Worm (Caenorhabditis elegans) whole organism, L4 larva: ENCODE data around the gene col-175.

ENCODE experiments used
- F49E8.2 ChIP-seq: sonication (generic microtip); optimal IDR thresholded peaks from 2 replicates; lab custom pipeline; 2016; ENCODE audit warnings: missing compliant biosample characterization, mild to moderate bottlenecking, missing genetic modification characterization, borderline replicate concordance
- T20F7.1 ChIP-seq: fragments of 200-800 bp; sonication (Bioruptor generic); optimal IDR thresholded peaks from 2 replicates; lab custom pipeline; 2018; ENCODE audit warnings: mild to moderate bottlenecking, missing genetic modification characterization, missing compliant biosample characterization
- Y105C5A.15 ChIP-seq: fragments of 200-800 bp; sonication (Bioruptor generic); IDR thresholded peaks from 2 replicates; pipeline ENCODE4 v1.3.6; 2022; ENCODE audit warnings: missing genetic modification characterization, missing compliant biosample characterization
- ceh-82 ChIP-seq: sonication (generic microtip); optimal IDR thresholded peaks from 2 replicates; lab custom pipeline; 2017; ENCODE audit warnings: missing biosample characterization, missing genetic modification characterization
- dve-1 ChIP-seq: sonication (generic microtip); optimal IDR thresholded peaks from 2 replicates; lab custom pipeline; 2017; ENCODE audit warnings: antibody characterized with exemption, mild to moderate bottlenecking, missing genetic modification characterization, missing compliant biosample characterization; ENCODE audit not compliant: insufficient read depth
- gei-8 ChIP-seq: fragments of 200-800 bp; sonication (Bioruptor generic); optimal IDR thresholded peaks from 2 replicates; lab custom pipeline; 2018; ENCODE audit warnings: mild to moderate bottlenecking, missing genetic modification characterization, missing compliant biosample characterization
- lim-7 ChIP-seq: fragments of 200-800 bp; sonication (Bioruptor generic); IDR thresholded peaks from 2 replicates; pipeline ENCODE4 v1.3.6; 2022; ENCODE audit warnings: missing genetic modification characterization, missing compliant biosample characterization
- pqm-1 ChIP-seq: sonication (generic microtip); optimal IDR thresholded peaks from 2 replicates; lab custom pipeline; 2017; ENCODE audit warnings: missing biosample characterization, missing genetic modification characterization
- unc-130 ChIP-seq: sonication (generic microtip); optimal IDR thresholded peaks from 2 replicates; lab custom pipeline; 2016; ENCODE audit warnings: missing genetic modification reagents, missing genetic modification characterization, missing compliant biosample characterization

DNA sequence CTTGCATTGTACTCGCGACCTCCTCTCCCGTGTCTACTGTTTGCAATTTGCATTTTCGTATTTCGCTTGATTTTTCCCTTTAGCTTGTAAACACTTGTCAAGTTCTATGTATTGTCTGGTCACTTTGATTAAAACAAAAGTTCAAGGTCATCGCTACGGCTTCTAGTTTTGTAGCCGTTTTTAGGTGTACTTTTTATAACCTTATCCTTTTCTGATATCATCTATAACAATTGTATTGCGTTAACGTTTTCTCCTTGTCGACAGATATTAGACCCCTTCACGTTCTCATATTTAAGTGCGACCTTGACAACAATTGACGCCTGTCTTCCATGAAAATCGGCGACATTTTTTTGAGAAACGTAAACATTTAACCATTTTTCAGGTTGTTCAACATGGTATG is 12.2 kb upstream of the col-175 start:
- TF ChIP-seq lim-7, result no peak
- TF ChIP-seq T20F7.1, result no peak
- no peak for TF ChIP-seq ceh-82 (tag; lab: Kevin White, UChicago)
- TF ChIP-seq unc-130, result no peak
- TF ChIP-seq pqm-1 (tag; lab: Kevin White, UChicago), result no peak
- TF ChIP-seq dve-1 (tag; lab: Kevin White, UChicago), result no peak
- TF ChIP-seq Y105C5A.15 (GFP tag; lab: Robert Waterston, UW), result no peak
- no peak for TF ChIP-seq gei-8
- no peak for TF ChIP-seq F49E8.2 (tag; lab: Kevin White, UChicago)
